Worm (Caenorhabditis elegans) whole organism, mixed stage, embryonic: ENCODE measurements around the gene C24F3.2.

Experiments used
- bed-3 ChIP-seq: fragments of 200-800 bp; sonication (Bioruptor generic); optimal IDR thresholded peaks from 3 replicates; lab custom pipeline; 2018; ENCODE audit warnings: mild to moderate bottlenecking, missing genetic modification characterization, moderate library complexity, missing compliant biosample characterization
- ceh-39 ChIP-seq: fragments of 150-350 bp; optimal IDR thresholded peaks from 2 replicates; lab custom pipeline; 2014; ENCODE audit warnings: missing biosample characterization, missing genetic modification characterization
- ces-1 ChIP-seq: fragments of 150-350 bp; optimal IDR thresholded peaks from 2 replicates; lab custom pipeline; 2014; ENCODE audit warnings: missing biosample characterization, missing genetic modification reagents, missing genetic modification characterization
- elt-3 ChIP-seq: fragments of 150-350 bp; optimal IDR thresholded peaks from 2 replicates; lab custom pipeline; 2014; ENCODE audit warnings: missing biosample characterization, missing genetic modification characterization
- hlh-1 ChIP-seq: fragments of 150-350 bp; optimal IDR thresholded peaks from 2 replicates; lab custom pipeline; 2014; ENCODE audit warnings: missing biosample characterization, missing genetic modification reagents, missing genetic modification characterization
- pha-4 ChIP-seq: fragments of 150-350 bp; optimal IDR thresholded peaks from 2 replicates; lab custom pipeline; 2018; ENCODE audit warnings: missing biosample characterization, missing genetic modification reagents, missing genetic modification characterization
- snpc-4 ChIP-seq: fragments of 150-350 bp; optimal IDR thresholded peaks from 2 replicates; lab custom pipeline; 2014; ENCODE audit warnings: missing biosample characterization, missing genetic modification characterization
- unc-39 ChIP-seq: fragments of 150-350 bp; optimal IDR thresholded peaks from 2 replicates; lab custom pipeline; 2014; ENCODE audit warnings: missing biosample characterization, missing genetic modification characterization
- unc-62 ChIP-seq: fragments of 150-350 bp; optimal IDR thresholded peaks from 2 replicates; lab custom pipeline; 2014; ENCODE audit warnings: missing biosample characterization, missing genetic modification reagents, missing genetic modification characterization

ce11 chrIV:10269137-10269933 lies 47.0 kb downstream of the C24F3.2 start, which contains the start of the genes nspd-7 and Y43C5A.2:
- no peak for TF ChIP-seq unc-39
- TF ChIP-seq hlh-1 (tag; lab: Kevin White, UChicago): no peak
- no peak for TF ChIP-seq ces-1 (GFP tag; lab: Kevin White, UChicago)
- no peak for TF ChIP-seq elt-3 (tag; lab: Kevin White, UChicago)
- no peak for TF ChIP-seq snpc-4
- TF ChIP-seq bed-3 (GFP tag; lab: Kevin White, UChicago): no peak
- no peak for TF ChIP-seq unc-62 (GFP tag; lab: Kevin White, UChicago)
- no peak for TF ChIP-seq ceh-39
- no peak for TF ChIP-seq pha-4 (tag; lab: Kevin White, UChicago)
